Worm (Caenorhabditis elegans) whole organism, early embryonic: Measurements from ENCODE around the gene nid-1.

Source experiments
- F13C5.2 ChIP-seq: sonication (generic microtip); optimal IDR thresholded peaks from 2 replicates; lab custom pipeline; 2017; ENCODE audit warnings: mild to moderate bottlenecking, missing genetic modification characterization, inconsistent platforms, missing compliant biosample characterization
- aly-1 ChIP-seq: sonication (generic microtip); optimal IDR thresholded peaks from 2 replicates; lab custom pipeline; 2016; ENCODE audit warnings: missing genetic modification characterization, missing compliant biosample characterization
- ama-1 ChIP-seq: fragments of 150-350 bp; optimal IDR thresholded peaks from 2 replicates; lab custom pipeline; 2014
- ceh-36 ChIP-seq: sonication (generic microtip); optimal IDR thresholded peaks from 2 replicates; lab custom pipeline; 2016; ENCODE audit warnings: missing genetic modification characterization, inconsistent platforms, missing compliant biosample characterization
- ets-7 ChIP-seq: sonication (generic microtip); optimal IDR thresholded peaks from 2 replicates; lab custom pipeline; 2016; ENCODE audit warnings: missing genotype, missing genetic modification characterization, missing compliant biosample characterization
- flt-1 ChIP-seq: fragments of 200-800 bp; sonication (Bioruptor generic); IDR thresholded peaks from 2 replicates; pipeline ENCODE4 v1.3.6; 2022; ENCODE audit warnings: missing genetic modification characterization, missing compliant biosample characterization
- hmbx-1 ChIP-seq: sonication (generic microtip); optimal IDR thresholded peaks from 2 replicates; lab custom pipeline; 2016; ENCODE audit warnings: mild to moderate bottlenecking, missing genetic modification characterization, missing compliant biosample characterization
- hnd-1 ChIP-seq: sonication (generic microtip); optimal IDR thresholded peaks from 2 replicates; lab custom pipeline; 2016; ENCODE audit warnings: missing genetic modification characterization, missing compliant biosample characterization
- pes-1 ChIP-seq: fragments of 200-800 bp; sonication (Bioruptor generic); IDR thresholded peaks from 2 replicates; pipeline ENCODE4 v1.3.6; 2022; ENCODE audit warnings: missing genetic modification reagents, missing genetic modification characterization, missing compliant biosample characterization
- scrt-1 ChIP-seq: fragments of 200-800 bp; sonication (Bioruptor generic); IDR thresholded peaks from 2 replicates; pipeline ENCODE4 v1.3.6; 2022; ENCODE audit warnings: missing genetic modification characterization, missing compliant biosample characterization
- sea-1 ChIP-seq: fragments of 200-800 bp; sonication (Bioruptor generic); conservative IDR thresholded peaks from 2 replicates; pipeline ENCODE4 v1.3.6; 2022; ENCODE audit warnings: missing genetic modification characterization, missing compliant biosample characterization
- tbx-11 ChIP-seq: fragments of 200-800 bp; sonication (Bioruptor generic); IDR thresholded peaks from 2 replicates; pipeline ENCODE4 v1.3.6; 2022; ENCODE audit warnings: missing genetic modification characterization, missing compliant biosample characterization
- tbx-37 ChIP-seq: fragments of 200-800 bp; sonication (Bioruptor generic); conservative IDR thresholded peaks from 2 replicates; pipeline ENCODE4 v1.3.6; 2022; ENCODE audit warnings: missing genetic modification reagents, missing genetic modification characterization, missing compliant biosample characterization
- tra-4 ChIP-seq: sonication (generic microtip); optimal IDR thresholded peaks from 2 replicates; lab custom pipeline; 2017; ENCODE audit warnings: missing genetic modification characterization, missing compliant biosample characterization

DNA sequence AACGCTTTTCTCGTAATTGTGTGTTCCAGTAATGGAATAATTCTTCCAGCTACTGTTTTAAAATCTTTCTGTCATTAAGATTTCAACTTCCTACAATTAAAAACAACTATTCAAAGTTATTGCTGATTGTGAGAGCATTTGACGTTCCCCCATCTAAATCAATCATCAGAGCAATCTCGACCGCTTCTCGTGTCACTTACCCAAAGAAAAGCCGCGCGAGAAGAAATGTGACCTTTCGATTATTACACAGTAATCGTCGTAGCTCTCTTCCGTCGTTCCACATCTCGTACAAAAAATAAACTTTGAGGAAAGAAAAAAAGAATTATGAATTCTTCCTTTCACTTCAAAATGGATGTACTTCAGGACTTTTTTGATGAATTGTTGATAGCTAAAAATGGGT is 2.5 kb upstream of the nid-1 start:
- TF ChIP-seq hnd-1 (tag; lab: Kevin White, UChicago), result no peak
- TF ChIP-seq ama-1 (lab: Kevin White, UChicago), result no peak
- no peak for TF ChIP-seq ceh-36 (tag; lab: Kevin White, UChicago)
- no peak for TF ChIP-seq pes-1 (GFP tag; lab: Robert Waterston, UW)
- no peak for TF ChIP-seq sea-1 (GFP tag; lab: Robert Waterston, UW)
- TF ChIP-seq F13C5.2 (tag; lab: Kevin White, UChicago), result no peak
- TF ChIP-seq ets-7, result no peak
- TF ChIP-seq scrt-1 (GFP tag; lab: Robert Waterston, UW), result no peak
- no peak for TF ChIP-seq flt-1
- no peak for TF ChIP-seq hmbx-1 (tag; lab: Kevin White, UChicago)
- TF ChIP-seq aly-1 (tag; lab: Kevin White, UChicago), result no peak
- TF ChIP-seq tbx-11 (GFP tag; lab: Robert Waterston, UW), result no peak
- no peak for TF ChIP-seq tbx-37
- no peak for TF ChIP-seq tra-4 (tag; lab: Kevin White, UChicago)
